Fruit fly (Drosophila melanogaster): ENCODE data around the gene Sgs4.

DNA sequence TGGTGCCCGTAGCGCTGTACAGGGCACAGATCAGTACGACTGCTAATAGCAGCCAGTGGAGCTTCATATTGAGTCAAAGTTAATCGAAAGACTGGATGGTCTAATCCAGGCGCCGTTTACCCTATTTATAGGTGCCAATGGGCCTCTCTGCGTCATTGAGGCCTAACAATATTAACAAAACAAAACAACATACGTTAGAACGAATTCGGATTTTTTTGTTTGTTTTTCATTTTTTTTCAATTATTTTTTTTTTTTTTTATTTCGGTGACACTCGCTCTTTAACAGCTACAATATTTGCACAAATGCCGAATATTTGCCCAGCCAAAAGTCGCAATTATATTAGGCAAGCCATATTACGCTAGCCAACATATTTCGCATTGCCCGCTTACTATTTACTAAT lies 13.3 kb upstream of the Sgs4 start, which contains the start of gene CG14265:
- TF ChIP-seq Rel (GFP tag; optimal IDR thresholded peaks at IDR 0.05), result no peak
- no peak for TF ChIP-seq Rel (tag; optimal IDR thresholded peaks at IDR 0.05)
- no peak for TF ChIP-seq sage (GFP tag; optimal IDR thresholded peaks at IDR 0.05)
- no peak for TF ChIP-seq Myc (optimal IDR thresholded peaks at IDR 0.05)
- no peak for TF ChIP-seq br (GFP tag; optimal IDR thresholded peaks at IDR 0.05)
- TF ChIP-seq HLH106 (tag; optimal IDR thresholded peaks at IDR 0.05), result no peak
- TF ChIP-seq CrebA (GFP tag; optimal IDR thresholded peaks at IDR 0.05; ENCODE audit: borderline replicate concordance), result no peak
- no peak for TF ChIP-seq woc (GFP tag; optimal IDR thresholded peaks at IDR 0.05)
- TF ChIP-seq Dfd (GFP tag; optimal IDR thresholded peaks at IDR 0.05), result no peak
- TF ChIP-seq CG32264 (GFP tag; optimal IDR thresholded peaks at IDR 0.05), result no peak
